Worm (Caenorhabditis elegans): ENCODE measurements around the gene vps-24.

DNA sequence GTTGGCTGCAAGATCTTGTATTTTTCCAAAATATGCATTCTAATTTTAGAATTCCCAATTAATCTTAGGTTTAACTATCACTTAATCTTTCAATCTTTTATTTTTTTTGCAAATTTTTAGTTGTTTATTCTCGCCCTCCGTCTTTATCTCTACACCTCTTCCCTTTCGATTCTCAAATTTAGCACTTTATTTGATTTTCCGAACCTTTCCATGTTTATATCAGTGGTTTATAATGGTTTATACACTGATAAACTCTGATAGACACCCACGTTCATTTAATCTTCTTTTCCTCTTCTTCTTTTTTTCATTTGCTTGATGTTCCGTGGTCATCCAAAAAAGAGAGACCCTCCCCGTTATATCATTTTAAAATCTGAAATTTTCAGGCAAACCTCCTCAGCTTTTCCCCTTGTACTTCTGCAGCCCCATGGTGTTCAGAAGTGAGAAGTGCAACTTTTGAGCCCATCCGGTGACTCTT lies 28.6 kb downstream of the vps-24 start, which contains the start of the genes nsy-1 and F59A6.13:
- no peak for TF ChIP-seq ref-1 (GFP tag; conservative IDR thresholded peaks at IDR 0.05)
- TF ChIP-seq tab-1 (GFP tag; IDR thresholded peaks at IDR 0.05), result no peak
- no peak for TF ChIP-seq ztf-23 (GFP tag; IDR thresholded peaks at IDR 0.05)
- TF ChIP-seq med-1 (GFP tag; optimal IDR thresholded peaks at IDR 0.05; ENCODE audit: insufficient read depth), result no peak
